Fruit fly (Drosophila melanogaster) whole organism, wandering third instar larva: ENCODE results near the gene Polr1B.

Experiments
- CG32264 ChIP-seq: fragments of 200-800 bp; sonication (Bioruptor generic); optimal IDR thresholded peaks from 2 replicates; lab custom pipeline; 2016; ENCODE audit warnings: missing biosample characterization, missing genetic modification characterization
- CrebA ChIP-seq: fragments of 200-800 bp; sonication (Bioruptor generic); optimal IDR thresholded peaks from 2 replicates; lab custom pipeline; 2016; ENCODE audit warnings: missing biosample characterization, mild to moderate bottlenecking, missing genetic modification characterization, borderline replicate concordance
- Jra ChIP-seq: sonication (Bioruptor generic); optimal IDR thresholded peaks from 2 replicates; lab custom pipeline; 2016; ENCODE audit warnings: missing biosample characterization, missing genetic modification characterization
- OdsH ChIP-seq: fragments of 200-800 bp; sonication (Bioruptor generic); optimal IDR thresholded peaks from 2 replicates; lab custom pipeline; 2016; ENCODE audit warnings: missing biosample characterization, mild to moderate bottlenecking, missing genetic modification characterization
- Rel ChIP-seq, 2 experiments: fragments of 200-800 bp; sonication (Bioruptor generic) in 1 of 2; optimal IDR thresholded peaks; 2 replicates in 1 of 2; 3 replicates in 1 of 2; lab custom pipeline; 2016 to 2019; ENCODE audit warnings: mild to moderate bottlenecking in 2 of 2, missing biosample characterization in 2 of 2, missing genetic modification characterization in 2 of 2, moderate library complexity in 1 of 2
- Vsx2 ChIP-seq: fragments of 200-300, 225-300 bp; sonication (Bioruptor generic); optimal IDR thresholded peaks from 2 replicates; lab custom pipeline; 2018; ENCODE audit warnings: missing biosample characterization, missing genetic modification characterization; ENCODE audit not compliant: partially characterized antibody
- lola ChIP-seq: fragments of >200 bp; optimal IDR thresholded peaks from 2 replicates; lab custom pipeline; 2017; ENCODE audit warnings: missing biosample characterization, missing genetic modification characterization
- pan ChIP-seq: fragments of >200 bp; optimal IDR thresholded peaks from 2 replicates; lab custom pipeline; 2017
- usp ChIP-seq: fragments of >200 bp; optimal IDR thresholded peaks from 2 replicates; lab custom pipeline; 2017; ENCODE audit warnings: missing biosample characterization, missing genetic modification characterization
- woc ChIP-seq: sonication (Bioruptor generic); optimal IDR thresholded peaks from 2 replicates; lab custom pipeline; 2016; ENCODE audit warnings: missing biosample characterization, mild to moderate bottlenecking, missing genetic modification characterization

dm6 chr2L:414593-415399 lies 10.7 kb downstream of the Polr1B start, which contains the start of the genes AP-2alpha and ebi:
- TF ChIP-seq Vsx2 (GFP tag; lab: Kevin White, UChicago) (no peak), pan (lab: Kevin White, UChicago) (no peak), usp (GFP tag; lab: Kevin White, UChicago) (no peak), OdsH (GFP tag; lab: Kevin White, UChicago) (peak; percentile 82), lola (GFP tag; lab: Kevin White, UChicago) (no peak), Jra (peak; percentile 71), CG32264 (GFP tag; lab: Kevin White, UChicago) (peak; percentile 17), woc (peak; percentile 97), Rel (GFP tag; optimal IDR thresholded peaks at IDR 0.05; lab: Kevin White, UChicago) (no peak), Rel (tag; optimal IDR thresholded peaks at IDR 0.05; lab: Kevin White, UChicago) (peak; percentile 60), CrebA (GFP tag; lab: Kevin White, UChicago) (no peak)
